Worm (Caenorhabditis elegans) whole organism, mixed stage, embryonic: ENCODE results near the gene sti-1.

Experiments
- M03D4.4 ChIP-seq: sonication (generic microtip); optimal IDR thresholded peaks from 2 replicates; lab custom pipeline; 2017; ENCODE audit warnings: mild to moderate bottlenecking, missing genetic modification characterization, missing compliant biosample characterization
- bed-3 ChIP-seq: fragments of 200-800 bp; sonication (Bioruptor generic); optimal IDR thresholded peaks from 3 replicates; lab custom pipeline; 2018; ENCODE audit warnings: mild to moderate bottlenecking, missing genetic modification characterization, moderate library complexity, missing compliant biosample characterization
- blmp-1 ChIP-seq: fragments of 150-350 bp; optimal IDR thresholded peaks from 2 replicates; lab custom pipeline; 2014; ENCODE audit warnings: missing biosample characterization, missing genetic modification characterization
- ceh-39 ChIP-seq: fragments of 150-350 bp; optimal IDR thresholded peaks from 2 replicates; lab custom pipeline; 2014; ENCODE audit warnings: missing biosample characterization, missing genetic modification characterization
- ceh-83 ChIP-seq: fragments of 200-800 bp; sonication (Bioruptor generic); optimal IDR thresholded peaks from 2 replicates; lab custom pipeline; 2018; ENCODE audit warnings: mild to moderate bottlenecking, missing genetic modification characterization, missing compliant biosample characterization
- ces-1 ChIP-seq: fragments of 150-350 bp; optimal IDR thresholded peaks from 2 replicates; lab custom pipeline; 2014; ENCODE audit warnings: missing biosample characterization, missing genetic modification reagents, missing genetic modification characterization
- cnd-1 ChIP-seq: fragments of 200-800 bp; sonication (Bioruptor generic); optimal IDR thresholded peaks from 2 replicates; lab custom pipeline; 2018; ENCODE audit warnings: mild to moderate bottlenecking, missing genetic modification characterization, missing compliant biosample characterization
- elt-1 ChIP-seq: sonication (generic microtip); optimal IDR thresholded peaks from 2 replicates; lab custom pipeline; 2017; ENCODE audit warnings: missing genetic modification characterization, mild to moderate bottlenecking, missing compliant biosample characterization, antibody characterized with exemption, moderate library complexity, borderline replicate concordance; ENCODE audit not compliant: insufficient read depth
- elt-3 ChIP-seq: fragments of 150-350 bp; optimal IDR thresholded peaks from 2 replicates; lab custom pipeline; 2014; ENCODE audit warnings: missing biosample characterization, missing genetic modification characterization
- flh-1 ChIP-seq: fragments of 200-800 bp; sonication (Bioruptor generic); optimal IDR thresholded peaks from 2 replicates; lab custom pipeline; 2018; ENCODE audit warnings: mild to moderate bottlenecking, missing genetic modification characterization, moderate library complexity, missing compliant biosample characterization
- ham-2 ChIP-seq: fragments of 200-800 bp; sonication (Bioruptor generic); optimal IDR thresholded peaks from 2 replicates; lab custom pipeline; 2018; ENCODE audit warnings: mild to moderate bottlenecking, missing genetic modification characterization, missing compliant biosample characterization
- hlh-1 ChIP-seq: fragments of 150-350 bp; optimal IDR thresholded peaks from 2 replicates; lab custom pipeline; 2014; ENCODE audit warnings: missing biosample characterization, missing genetic modification reagents, missing genetic modification characterization
- lin-13 ChIP-seq: fragments of 150-350 bp; optimal IDR thresholded peaks from 2 replicates; lab custom pipeline; 2014; ENCODE audit warnings: missing biosample characterization, missing genetic modification characterization
- lin-32 ChIP-seq: fragments of 200-800 bp; sonication (Bioruptor generic); optimal IDR thresholded peaks from 2 replicates; lab custom pipeline; 2018; ENCODE audit warnings: mild to moderate bottlenecking, missing genetic modification characterization, missing compliant biosample characterization
- lsy-2 ChIP-seq: fragments of 150-350 bp; optimal IDR thresholded peaks from 2 replicates; lab custom pipeline; 2014; ENCODE audit warnings: missing biosample characterization, missing genetic modification characterization
- mab-5 ChIP-seq: fragments of 150-350 bp; optimal IDR thresholded peaks from 2 replicates; lab custom pipeline; 2014; ENCODE audit warnings: missing biosample characterization, missing genetic modification characterization
- mep-1 ChIP-seq: fragments of 150-350 bp; optimal IDR thresholded peaks from 2 replicates; lab custom pipeline; 2017; ENCODE audit warnings: missing biosample characterization, missing genetic modification reagents, missing genetic modification characterization, inconsistent platforms
- mls-2 ChIP-seq: sonication (generic microtip); optimal IDR thresholded peaks from 2 replicates; lab custom pipeline; 2016; ENCODE audit warnings: mild to moderate bottlenecking, missing genetic modification characterization, moderate library complexity, missing compliant biosample characterization
- nhr-12 ChIP-seq: fragments of 150-350 bp; optimal IDR thresholded peaks from 2 replicates; lab custom pipeline; 2014; ENCODE audit warnings: missing biosample characterization, missing genetic modification characterization
- nhr-2 ChIP-seq: fragments of 150-350 bp; optimal IDR thresholded peaks from 2 replicates; lab custom pipeline; 2014; ENCODE audit warnings: missing biosample characterization, missing genetic modification characterization
- nhr-237 ChIP-seq: fragments of 150-350 bp; optimal IDR thresholded peaks from 2 replicates; lab custom pipeline; 2014; ENCODE audit warnings: missing biosample characterization, missing genetic modification characterization
- nhr-28 ChIP-seq: fragments of 150-350 bp; optimal IDR thresholded peaks from 2 replicates; lab custom pipeline; 2014; ENCODE audit warnings: missing biosample characterization, missing genetic modification characterization
- nhr-76 ChIP-seq: sonication (generic microtip); optimal IDR thresholded peaks from 2 replicates; lab custom pipeline; 2017; ENCODE audit warnings: missing biosample characterization, missing genetic modification characterization
- pha-4 ChIP-seq: fragments of 150-350 bp; optimal IDR thresholded peaks from 2 replicates; lab custom pipeline; 2018; ENCODE audit warnings: missing biosample characterization, missing genetic modification reagents, missing genetic modification characterization
- sem-2 ChIP-seq: fragments of 200-800 bp; sonication (Bioruptor generic); optimal IDR thresholded peaks from 2 replicates; lab custom pipeline; 2018; ENCODE audit warnings: mild to moderate bottlenecking, missing genetic modification characterization, missing compliant biosample characterization
- snpc-4 ChIP-seq: fragments of 150-350 bp; optimal IDR thresholded peaks from 2 replicates; lab custom pipeline; 2014; ENCODE audit warnings: missing biosample characterization, missing genetic modification characterization
- sptf-1 ChIP-seq: sonication (generic microtip); optimal IDR thresholded peaks from 2 replicates; lab custom pipeline; 2017; ENCODE audit warnings: mild to moderate bottlenecking, missing genetic modification characterization, moderate library complexity, missing compliant biosample characterization
- tbx-8 ChIP-seq: fragments of 200-800 bp; sonication (Bioruptor generic); optimal IDR thresholded peaks from 2 replicates; lab custom pipeline; 2018; ENCODE audit warnings: mild to moderate bottlenecking, missing genetic modification characterization, moderate library complexity, missing compliant biosample characterization
- unc-120 ChIP-seq: sonication (generic microtip); optimal IDR thresholded peaks from 2 replicates; lab custom pipeline; 2017; ENCODE audit warnings: missing genetic modification characterization, missing compliant biosample characterization; ENCODE audit not compliant: poor library complexity, severe bottlenecking
- unc-39 ChIP-seq: fragments of 150-350 bp; optimal IDR thresholded peaks from 2 replicates; lab custom pipeline; 2014; ENCODE audit warnings: missing biosample characterization, missing genetic modification characterization
- unc-62 ChIP-seq: fragments of 150-350 bp; optimal IDR thresholded peaks from 2 replicates; lab custom pipeline; 2014; ENCODE audit warnings: missing biosample characterization, missing genetic modification reagents, missing genetic modification characterization
- zip-8 ChIP-seq: fragments of 150-350 bp; optimal IDR thresholded peaks from 2 replicates; lab custom pipeline; 2014; ENCODE audit warnings: missing biosample characterization, missing genetic modification characterization
- ztf-11 ChIP-seq: fragments of 150-350 bp; optimal IDR thresholded peaks from 2 replicates; lab custom pipeline; 2014; ENCODE audit warnings: missing biosample characterization, missing genetic modification characterization

The sti-1 gene

DNA sequence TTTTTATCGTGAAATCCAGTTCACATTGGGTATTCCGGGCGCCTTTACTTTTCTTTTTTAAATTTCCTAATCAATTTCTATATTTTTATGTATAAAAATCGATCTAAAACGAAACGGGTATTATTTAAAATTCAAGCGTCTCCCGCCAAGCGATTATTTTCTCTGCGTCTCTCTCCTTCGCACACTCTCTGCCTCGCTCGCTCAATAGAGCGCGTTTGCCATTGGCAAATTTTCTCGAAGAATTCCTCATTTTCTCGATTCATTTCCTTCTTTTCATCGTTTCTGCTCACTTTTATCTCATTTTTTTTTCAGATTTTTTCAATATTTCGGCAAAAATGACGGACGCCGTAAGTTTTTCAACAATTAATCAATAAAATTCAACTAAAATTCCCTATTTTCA is at the start of gene sti-1:
Gene sti-1 (plus strand): TSS at position 263 of the 400 bp plus-strand sequence.
- TF ChIP-seq tbx-8 (no peak), ceh-39 (tag; lab: Kevin White, UChicago) (peak; percentile 84), unc-62 (peak; percentile 48), mls-2 (tag; lab: Kevin White, UChicago) (peak; percentile 26), pha-4 (tag; lab: Kevin White, UChicago) (peak; percentile 70), elt-1 (tag; lab: Kevin White, UChicago) (no peak), mep-1 (peak; percentile 94), ces-1 (peak; percentile 78), nhr-237 (tag; lab: Kevin White, UChicago) (peak; percentile 87), lsy-2 (tag; lab: Kevin White, UChicago) (peak; percentile 78), nhr-2 (tag; lab: Kevin White, UChicago) (peak; percentile 38), nhr-12 (tag; lab: Kevin White, UChicago) (no peak), M03D4.4 (tag; lab: Kevin White, UChicago) (peak; percentile 5), hlh-1 (tag; lab: Kevin White, UChicago) (peak; percentile 19), lin-13 (tag; lab: Kevin White, UChicago) (peak; percentile 69), mab-5 (tag; lab: Kevin White, UChicago) (peak; percentile 77), sptf-1 (tag; lab: Kevin White, UChicago) (peak; percentile 49), bed-3 (no peak), flh-1 (GFP tag; lab: Kevin White, UChicago) (no peak), ztf-11 (tag; lab: Kevin White, UChicago) (no peak), nhr-28 (tag; lab: Kevin White, UChicago) (no peak), unc-120 (tag; lab: Kevin White, UChicago) (peak; percentile 50), unc-39 (tag; lab: Kevin White, UChicago) (no peak), elt-3 (no peak)

DNA sequence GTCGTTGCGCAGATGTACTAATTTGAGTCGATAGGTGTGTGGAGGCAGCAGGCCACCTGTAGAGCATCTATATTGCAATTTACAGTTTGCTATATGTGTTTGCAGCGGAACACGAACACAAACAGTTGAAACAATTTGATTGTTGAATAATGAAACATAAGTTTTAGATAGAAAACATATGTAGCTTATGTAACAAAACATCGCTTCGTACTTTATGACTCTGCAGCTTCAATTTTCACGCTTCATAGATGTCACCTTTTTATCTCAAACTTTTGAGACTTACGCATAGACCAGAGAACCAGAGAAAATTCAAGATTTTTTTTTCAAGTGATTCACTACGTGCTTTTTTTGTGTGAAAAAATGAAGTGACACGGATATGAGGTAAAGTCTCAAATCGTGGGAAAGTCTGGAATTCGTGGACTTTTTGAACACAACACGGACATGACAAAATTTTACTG is 49.4 kb upstream of the sti-1 start, which contains the start of gene fbxb-72:
Gene fbxb-72 (minus strand): TSS at position 58 of the 458 bp plus-strand sequence.
- TF ChIP-seq lsy-2 (tag; lab: Kevin White, UChicago): no peak
- TF ChIP-seq hlh-1 (tag; lab: Kevin White, UChicago): peak; percentile 9
- peak; percentile 44 for TF ChIP-seq ceh-39 (tag; lab: Kevin White, UChicago)
- TF ChIP-seq sptf-1 (tag; lab: Kevin White, UChicago): peak; percentile 18

DNA sequence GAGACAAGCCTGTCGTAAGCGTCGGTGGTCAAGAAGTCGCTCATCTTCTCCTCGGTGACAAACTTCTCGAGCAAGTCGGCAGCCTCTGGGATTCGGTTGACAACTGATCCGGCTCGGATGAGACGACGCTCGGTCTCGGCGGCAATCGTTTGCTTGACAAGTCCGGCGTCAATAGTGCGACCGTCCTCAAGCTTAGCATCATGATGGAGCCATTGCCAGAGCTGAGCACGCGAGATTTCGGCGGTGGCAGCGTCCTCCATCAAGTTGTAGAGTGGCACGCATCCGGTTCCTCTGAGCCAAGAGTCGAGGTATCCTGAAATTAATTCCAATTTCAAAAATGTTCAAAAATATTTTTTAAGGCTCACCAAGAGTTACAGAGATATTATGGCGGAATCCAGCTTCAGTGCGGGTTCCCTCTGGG is 48.8 kb upstream of the sti-1 start:
- TF ChIP-seq nhr-76 (tag; lab: Kevin White, UChicago) (no peak), nhr-12 (tag; lab: Kevin White, UChicago) (no peak), mab-5 (tag; lab: Kevin White, UChicago) (no peak), zip-8 (tag; lab: Kevin White, UChicago) (no peak), blmp-1 (tag; lab: Kevin White, UChicago) (no peak), cnd-1 (no peak), lsy-2 (tag; lab: Kevin White, UChicago) (no peak), lin-32 (GFP tag; lab: Kevin White, UChicago) (no peak), sem-2 (GFP tag; lab: Kevin White, UChicago) (no peak), ceh-39 (tag; lab: Kevin White, UChicago) (no peak), lin-13 (tag; lab: Kevin White, UChicago) (no peak), bed-3 (no peak), snpc-4 (tag; lab: Kevin White, UChicago) (no peak), ces-1 (no peak), ham-2 (GFP tag; lab: Kevin White, UChicago) (no peak), elt-1 (tag; lab: Kevin White, UChicago) (no peak), unc-39 (tag; lab: Kevin White, UChicago) (no peak), mep-1 (no peak), nhr-237 (tag; lab: Kevin White, UChicago) (no peak), ceh-83 (GFP tag; lab: Kevin White, UChicago) (no peak)
